Fruit fly (Drosophila melanogaster) whole organism, wandering third instar larva: Measurements from ENCODE around the gene RpL26.
A peak's percentile ranks its signal among the peaks of the same experiment; 100 is the strongest.

Experiments used
- Abd-B ChIP-seq: fragments of >200 bp; optimal IDR thresholded peaks from 2 replicates; lab custom pipeline; 2017; ENCODE audit warnings: missing biosample characterization, missing genetic modification characterization
- CG9705 ChIP-seq: fragments of 200-800 bp; sonication (Bioruptor generic); optimal IDR thresholded peaks from 2 replicates; lab custom pipeline; 2018; ENCODE audit warnings: missing biosample characterization, mild to moderate bottlenecking, missing genetic modification characterization
- CrebA ChIP-seq: fragments of 200-800 bp; sonication (Bioruptor generic); optimal IDR thresholded peaks from 2 replicates; lab custom pipeline; 2016; ENCODE audit warnings: missing biosample characterization, mild to moderate bottlenecking, missing genetic modification characterization, borderline replicate concordance
- Dfd ChIP-seq: fragments of >200 bp; optimal IDR thresholded peaks from 2 replicates; lab custom pipeline; 2017; ENCODE audit warnings: missing biosample characterization, missing genetic modification characterization
- GATAd ChIP-seq: sonication (Bioruptor generic); optimal IDR thresholded peaks from 2 replicates; lab custom pipeline; 2016; ENCODE audit warnings: missing biosample characterization, missing genetic modification characterization
- Hnf4 ChIP-seq: fragments of 200-800 bp; sonication (Bioruptor generic); optimal IDR thresholded peaks from 2 replicates; lab custom pipeline; 2016; ENCODE audit warnings: missing biosample characterization, mild to moderate bottlenecking, missing genetic modification characterization
- Hr78 ChIP-seq: fragments of >200 bp; optimal IDR thresholded peaks from 2 replicates; lab custom pipeline; 2017; ENCODE audit warnings: missing biosample characterization, missing genetic modification characterization
- Hr83 ChIP-seq: fragments of 200-300 bp; sonication (Bioruptor generic); optimal IDR thresholded peaks from 2 replicates; lab custom pipeline; 2016; ENCODE audit warnings: missing biosample characterization, mild to moderate bottlenecking, missing genetic modification characterization, moderate library complexity; ENCODE audit not compliant: poor library complexity, severe bottlenecking
- Jra ChIP-seq: sonication (Bioruptor generic); optimal IDR thresholded peaks from 2 replicates; lab custom pipeline; 2016; ENCODE audit warnings: missing biosample characterization, missing genetic modification characterization
- Mio ChIP-seq: sonication (Bioruptor generic); optimal IDR thresholded peaks from 2 replicates; lab custom pipeline; 2016; ENCODE audit warnings: missing biosample characterization, missing genetic modification characterization
- Myc ChIP-seq: fragments of >200 bp; optimal IDR thresholded peaks from 2 replicates; lab custom pipeline; 2017
- N ChIP-seq: fragments of >200 bp; optimal IDR thresholded peaks from 2 replicates; lab custom pipeline; 2018; ENCODE audit warnings: missing biosample characterization, missing external identifiers, missing genetic modification characterization
- OdsH ChIP-seq: fragments of 200-800 bp; sonication (Bioruptor generic); optimal IDR thresholded peaks from 2 replicates; lab custom pipeline; 2016; ENCODE audit warnings: missing biosample characterization, mild to moderate bottlenecking, missing genetic modification characterization
- Rel ChIP-seq, 2 experiments: fragments of 200-800 bp; sonication (Bioruptor generic) in 1 of 2; optimal IDR thresholded peaks; 2 replicates in 1 of 2; 3 replicates in 1 of 2; lab custom pipeline; 2016 to 2019; ENCODE audit warnings: mild to moderate bottlenecking in 2 of 2, missing biosample characterization in 2 of 2, missing genetic modification characterization in 2 of 2, moderate library complexity in 1 of 2
- Sp1 ChIP-seq: fragments of 200-800 bp; sonication (Bioruptor generic); optimal IDR thresholded peaks from 3 replicates; lab custom pipeline; 2019; ENCODE audit warnings: missing biosample characterization, mild to moderate bottlenecking, missing genetic modification characterization, moderate library complexity
- Vsx2 ChIP-seq: fragments of 200-300, 225-300 bp; sonication (Bioruptor generic); optimal IDR thresholded peaks from 2 replicates; lab custom pipeline; 2018; ENCODE audit warnings: missing biosample characterization, missing genetic modification characterization; ENCODE audit not compliant: partially characterized antibody
- br ChIP-seq: fragments of 200-800 bp; sonication (Bioruptor generic); optimal IDR thresholded peaks from 2 replicates; lab custom pipeline; 2016; ENCODE audit warnings: missing biosample characterization, missing genetic modification characterization
- brk ChIP-seq: fragments of 200-800 bp; sonication (Bioruptor generic); optimal IDR thresholded peaks from 2 replicates; lab custom pipeline; 2016; ENCODE audit warnings: missing biosample characterization, mild to moderate bottlenecking, missing genetic modification characterization
- dl ChIP-seq, 2 experiments: fragments of 175-275, 200-275 bp in 1 of 2; fragments of 200-275 bp in 1 of 2; sonication (Bioruptor generic); optimal IDR thresholded peaks; lab custom pipeline; 2018; ENCODE audit warnings: mild to moderate bottlenecking in 2 of 2, missing biosample characterization in 2 of 2, missing genetic modification characterization in 2 of 2, moderate library complexity in 2 of 2; ENCODE audit not compliant: partially characterized antibody in 2 of 2, insufficient read depth in 1 of 2
- dmrt93B ChIP-seq: fragments of 200-800 bp; sonication (Bioruptor generic); optimal IDR thresholded peaks from 2 replicates; lab custom pipeline; 2018; ENCODE audit warnings: missing biosample characterization, mild to moderate bottlenecking, missing genetic modification characterization
- ey ChIP-seq: fragments of 200-800 bp; sonication (Bioruptor generic); optimal IDR thresholded peaks from 2 replicates; lab custom pipeline; 2016; ENCODE audit warnings: missing biosample characterization, missing genetic modification characterization
- fru ChIP-seq: fragments of 200-800 bp; sonication (Bioruptor generic); optimal IDR thresholded peaks from 3 replicates; lab custom pipeline; 2016; ENCODE audit warnings: missing biosample characterization, mild to moderate bottlenecking, missing genetic modification characterization
- h ChIP-seq: fragments of 200-800 bp; sonication (Bioruptor generic); optimal IDR thresholded peaks from 3 replicates; lab custom pipeline; 2016; ENCODE audit warnings: missing biosample characterization, mild to moderate bottlenecking, missing genetic modification characterization
- lola ChIP-seq: fragments of >200 bp; optimal IDR thresholded peaks from 2 replicates; lab custom pipeline; 2017; ENCODE audit warnings: missing biosample characterization, missing genetic modification characterization
- pan ChIP-seq: fragments of >200 bp; optimal IDR thresholded peaks from 2 replicates; lab custom pipeline; 2017
- psq ChIP-seq: fragments of 200-800 bp; sonication (Bioruptor generic); optimal IDR thresholded peaks from 3 replicates; lab custom pipeline; 2017; ENCODE audit warnings: missing biosample characterization, mild to moderate bottlenecking, missing genetic modification characterization, moderate library complexity
- rgr ChIP-seq: fragments of 200-800 bp; sonication (Bioruptor generic); optimal IDR thresholded peaks from 3 replicates; lab custom pipeline; 2016; ENCODE audit warnings: missing biosample characterization, mild to moderate bottlenecking, missing genetic modification characterization
- sage ChIP-seq: fragments of 200-800 bp; sonication (Bioruptor generic); optimal IDR thresholded peaks from 2 replicates; lab custom pipeline; 2016; ENCODE audit warnings: missing biosample characterization, mild to moderate bottlenecking, missing genetic modification characterization
- sv ChIP-seq: fragments of 200-800 bp; sonication (Bioruptor generic); optimal IDR thresholded peaks from 3 replicates; lab custom pipeline; 2016; ENCODE audit warnings: missing biosample characterization, missing genetic modification characterization
- tai ChIP-seq: sonication (Bioruptor generic); optimal IDR thresholded peaks from 2 replicates; lab custom pipeline; 2016; ENCODE audit warnings: missing biosample characterization, missing genetic modification characterization
- usp ChIP-seq: fragments of >200 bp; optimal IDR thresholded peaks from 2 replicates; lab custom pipeline; 2017; ENCODE audit warnings: missing biosample characterization, missing genetic modification characterization
- woc ChIP-seq: sonication (Bioruptor generic); optimal IDR thresholded peaks from 2 replicates; lab custom pipeline; 2016; ENCODE audit warnings: missing biosample characterization, mild to moderate bottlenecking, missing genetic modification characterization

RpL26 gene

DNA sequence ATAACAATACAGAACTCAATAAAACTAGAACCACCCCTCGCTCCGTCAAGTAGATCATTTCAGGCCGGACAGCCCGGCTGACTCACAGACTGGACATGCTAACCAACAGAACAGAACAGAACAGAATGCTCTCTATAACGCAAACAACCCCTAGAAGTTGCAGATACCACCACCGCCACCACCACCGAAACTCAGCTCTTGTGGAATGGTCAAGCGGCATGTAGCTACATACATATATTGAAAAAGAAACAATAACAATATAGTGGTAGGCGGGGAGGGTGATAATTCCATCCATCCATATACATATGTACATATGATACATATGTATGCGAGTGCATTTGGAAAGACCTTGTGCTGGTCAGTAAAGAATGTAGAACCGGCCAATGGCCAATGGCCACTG lies 44.3 kb upstream of the RpL26 start:
- TF ChIP-seq Hnf4 (GFP tag; lab: Kevin White, UChicago) (no peak), Dfd (no peak), usp (GFP tag; lab: Kevin White, UChicago) (no peak), dl (GFP tag; optimal IDR thresholded peaks at IDR 0.05; lab: Kevin White, UChicago; ENCODE audit: insufficient read depth in 1 of 2, partially characterized antibody in 2 of 2) (no peak), sage (no peak), fru (no peak), GATAd (GFP tag; lab: Kevin White, UChicago) (no peak), ey (GFP tag; lab: Kevin White, UChicago) (no peak), woc (GFP tag; lab: Kevin White, UChicago) (no peak), sv (no peak), Jra (GFP tag; lab: Kevin White, UChicago) (no peak), Hr83 (no peak), brk (GFP tag; lab: Kevin White, UChicago) (no peak), pan (lab: Kevin White, UChicago) (no peak), h (GFP tag; lab: Kevin White, UChicago) (no peak)

DNA sequence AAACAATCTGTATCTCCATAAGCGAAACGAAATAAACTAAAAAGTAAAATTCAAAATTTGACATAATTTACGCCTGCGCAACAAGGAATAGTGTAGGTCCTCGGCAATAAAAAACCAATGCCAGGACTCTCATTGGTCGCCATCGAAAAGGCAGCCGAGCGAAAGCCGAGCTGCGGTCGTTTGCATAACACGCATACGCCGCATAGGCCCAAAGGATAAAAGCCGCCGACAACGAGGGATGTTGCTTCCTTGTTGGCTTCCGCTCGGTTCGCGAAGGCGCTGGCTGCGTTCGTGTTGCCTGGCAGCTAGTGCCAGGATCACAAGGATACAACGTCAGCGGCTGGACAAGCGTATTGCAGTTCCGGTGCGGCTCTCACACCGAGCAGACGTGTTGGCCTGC lies 38.2 kb upstream of the RpL26 start:
- TF ChIP-seq Hr78 (GFP tag; lab: Kevin White, UChicago), result no peak
- no peak for TF ChIP-seq N (GFP tag; lab: Kevin White, UChicago)
- TF ChIP-seq GATAd (GFP tag; lab: Kevin White, UChicago), result no peak
- TF ChIP-seq br (GFP tag; lab: Kevin White, UChicago), result no peak
- no peak for TF ChIP-seq woc (GFP tag; lab: Kevin White, UChicago)
- no peak for TF ChIP-seq CG9705 (GFP tag; lab: Kevin White, UChicago)
- no peak for TF ChIP-seq Abd-B (GFP tag; lab: Kevin White, UChicago)
- no peak for TF ChIP-seq OdsH (GFP tag; lab: Kevin White, UChicago)
- TF ChIP-seq sv, result no peak
- TF ChIP-seq h (GFP tag; lab: Kevin White, UChicago), result no peak
- no peak for TF ChIP-seq Mio (GFP tag; lab: Kevin White, UChicago)
- no peak for TF ChIP-seq ey (GFP tag; lab: Kevin White, UChicago)

DNA sequence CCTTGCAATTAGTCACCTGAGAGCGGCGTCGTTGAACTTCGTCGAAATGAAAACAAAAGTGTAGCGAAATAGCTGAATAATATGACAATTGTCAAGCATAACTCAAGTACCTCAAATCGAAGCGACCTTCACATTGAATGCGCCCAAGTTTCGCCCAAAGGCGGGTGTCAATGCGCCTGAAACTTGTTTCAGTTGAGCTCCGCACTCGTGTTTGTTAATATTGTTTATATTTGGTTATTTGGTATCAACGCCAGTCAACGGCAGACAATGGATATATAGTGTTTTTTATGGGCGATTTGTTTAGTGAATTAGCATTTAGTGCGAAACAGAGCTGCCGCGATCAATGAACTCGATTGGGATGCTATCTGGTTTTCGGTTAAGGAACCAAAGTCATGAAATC lies 36.8 kb upstream of the RpL26 start:
- TF ChIP-seq usp (GFP tag; lab: Kevin White, UChicago) (no peak), Hnf4 (GFP tag; lab: Kevin White, UChicago) (no peak), Myc (lab: Kevin White, UChicago) (no peak), Jra (GFP tag; lab: Kevin White, UChicago) (no peak), Mio (GFP tag; lab: Kevin White, UChicago) (no peak), CrebA (GFP tag; lab: Kevin White, UChicago) (no peak), sage (no peak), Abd-B (GFP tag; lab: Kevin White, UChicago) (no peak), GATAd (GFP tag; lab: Kevin White, UChicago) (no peak), OdsH (GFP tag; lab: Kevin White, UChicago) (no peak), fru (no peak), N (GFP tag; lab: Kevin White, UChicago) (no peak), sv (no peak), lola (GFP tag; lab: Kevin White, UChicago) (no peak), psq (GFP tag; lab: Kevin White, UChicago) (no peak), rgr (GFP tag; lab: Kevin White, UChicago) (no peak), brk (GFP tag; lab: Kevin White, UChicago) (no peak), h (GFP tag; lab: Kevin White, UChicago) (no peak), woc (GFP tag; lab: Kevin White, UChicago) (no peak)

DNA sequence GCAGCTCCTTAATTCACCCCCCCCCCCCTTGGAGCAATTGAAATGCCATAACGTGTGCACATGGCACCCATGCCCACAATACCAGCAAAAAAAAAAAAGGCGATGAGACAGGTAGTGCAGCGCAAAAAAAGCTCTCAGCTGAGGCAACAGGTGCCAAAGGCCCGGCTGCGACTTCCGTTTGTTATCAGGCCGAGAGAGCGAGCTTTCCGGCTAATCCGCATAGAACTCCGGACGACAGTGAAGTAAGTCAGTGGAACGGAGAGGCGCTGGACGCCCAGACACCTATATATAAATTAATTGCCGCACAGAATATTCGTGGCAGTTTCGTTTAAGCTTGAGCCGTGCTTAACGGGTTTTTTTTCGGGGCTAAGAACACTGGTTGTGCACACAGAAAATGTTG lies 35.3 kb upstream of the RpL26 start, which contains the start of gene CG6865:
CG6865 (plus strand) TSS at position 321 of the 400 bp plus-strand sequence.
- no peak for TF ChIP-seq dmrt93B (GFP tag; lab: Kevin White, UChicago)
- no peak for TF ChIP-seq Vsx2

- TF ChIP-seq CrebA (GFP tag; lab: Kevin White, UChicago) (no peak), dmrt93B (GFP tag; lab: Kevin White, UChicago) (no peak), Myc (lab: Kevin White, UChicago) (no peak), h (GFP tag; lab: Kevin White, UChicago) (no peak), pan (lab: Kevin White, UChicago) (no peak), ey (GFP tag; lab: Kevin White, UChicago) (no peak), psq (GFP tag; lab: Kevin White, UChicago) (no peak), tai (GFP tag; lab: Kevin White, UChicago) (no peak), rgr (GFP tag; lab: Kevin White, UChicago) (no peak), Rel (GFP tag; optimal IDR thresholded peaks at IDR 0.05; lab: Kevin White, UChicago) (no peak), Rel (tag; optimal IDR thresholded peaks at IDR 0.05; lab: Kevin White, UChicago) (peak; percentile 52), brk (GFP tag; lab: Kevin White, UChicago) (peak; percentile 0), sage (peak; percentile 64), GATAd (GFP tag; lab: Kevin White, UChicago) (no peak), woc (GFP tag; lab: Kevin White, UChicago) (peak; percentile 11), Sp1 (no peak)
Observed at dm6 chr3L:18865447-18866367, 33.0 kb upstream of the RpL26 start, which contains the start of gene CG14074. Gene CG14074, plus strand, starts transcription at chr3L:18866225.
